Worm (Caenorhabditis elegans) whole organism, dauer: ENCODE data around the gene bus-19.
"Not testable (repeated sequence)": the region's sequence is repeated elsewhere in the genome, so short reads cannot be mapped to it uniquely, and the experiment has no call there.

Experiments used
- unc-62 ChIP-seq: sonication (generic microtip); optimal IDR thresholded peaks from 2 replicates; lab custom pipeline; 2017; ENCODE audit warnings: missing biosample characterization, missing genetic modification reagents, missing genetic modification characterization

The bus-19 gene

ce11 chrV:12871753-12872152, at the start of gene bus-19:
Gene bus-19 (plus strand): TSS chrV:12872053.
- TF ChIP-seq unc-62 (GFP tag; lab: Kevin White, UChicago), result no peak

- no peak for TF ChIP-seq unc-62 (GFP tag; lab: Kevin White, UChicago)
Measured at ce11 chrV:12822065-12822464, 49.8 kb upstream of the bus-19 start.

ce11 chrV:12824777-12825176, 47.1 kb upstream of the bus-19 start, which contains the start of gene ugt-16:
Gene ugt-16 (plus strand): TSS chrV:12825024.
- no peak for TF ChIP-seq unc-62 (GFP tag; lab: Kevin White, UChicago)

ce11 chrV:12827219-12827618, 44.6 kb upstream of the bus-19 start, which contains the start of gene ugt-15:
Gene ugt-15 (plus strand): TSS chrV:12827519.
- no peak for TF ChIP-seq unc-62 (GFP tag; lab: Kevin White, UChicago)

- no peak for TF ChIP-seq unc-62 (GFP tag; lab: Kevin White, UChicago)
Measured at ce11 chrV:12835388-12835787, 36.5 kb upstream of the bus-19 start, which contains the start of gene C44H9.4. Gene C44H9.4 (plus strand): TSS chrV:12835688.

ce11 chrV:12844748-12845147, 27.1 kb upstream of the bus-19 start:
- no peak for TF ChIP-seq unc-62 (GFP tag; lab: Kevin White, UChicago)

- no peak for TF ChIP-seq unc-62 (GFP tag; lab: Kevin White, UChicago)
Measured at ce11 chrV:12845247-12845646, 26.6 kb upstream of the bus-19 start, which contains the start of gene C44H9.6. Gene C44H9.6 (minus strand): TSS chrV:12845347.

ce11 chrV:12849736-12850135, 22.1 kb upstream of the bus-19 start, which contains the start of gene C44H9.5:
Gene C44H9.5 (minus strand): TSS chrV:12849864.
- TF ChIP-seq unc-62 (GFP tag; lab: Kevin White, UChicago), result no peak

- TF ChIP-seq unc-62 (GFP tag; lab: Kevin White, UChicago), result no peak
Measured at ce11 chrV:12852355-12852754, 19.5 kb upstream of the bus-19 start.

- TF ChIP-seq unc-62 (GFP tag; lab: Kevin White, UChicago), result no peak
Measured at ce11 chrV:12854766-12855165, 17.1 kb upstream of the bus-19 start, which contains the start of gene C44H9.7. Gene C44H9.7 (minus strand): TSS chrV:12854866.

ce11 chrV:12859144-12859543, 12.7 kb upstream of the bus-19 start, which contains the start of gene anp-1:
Gene anp-1 (plus strand): TSS chrV:12859444.
- TF ChIP-seq unc-62 (GFP tag; lab: Kevin White, UChicago), result no peak

ce11 chrV:12865615-12866014, 6.2 kb upstream of the bus-19 start, which contains the start of gene T07F10.5:
Gene T07F10.5 (plus strand): TSS chrV:12865915.
- TF ChIP-seq unc-62 (GFP tag; lab: Kevin White, UChicago), result not testable (repeated sequence)

ce11 chrV:12867997-12868396, 3.9 kb upstream of the bus-19 start, which contains the start of gene nspg-1:
Gene nspg-1 (minus strand): TSS chrV:12868097.
- TF ChIP-seq unc-62 (GFP tag; lab: Kevin White, UChicago), result no peak

ce11 chrV:12869948-12870347, 1.9 kb upstream of the bus-19 start, which contains the start of gene T07F10.3:
Gene T07F10.3 (minus strand): TSS chrV:12870045.
- TF ChIP-seq unc-62 (GFP tag; lab: Kevin White, UChicago), result no peak

ce11 chrV:12870740-12871139, 1.1 kb upstream of the bus-19 start:
- no peak for TF ChIP-seq unc-62 (GFP tag; lab: Kevin White, UChicago)

- TF ChIP-seq unc-62 (GFP tag; lab: Kevin White, UChicago), result no peak
Measured at ce11 chrV:12875850-12876249, 4.0 kb downstream of the bus-19 start.

ce11 chrV:12876708-12877107, 4.9 kb downstream of the bus-19 start:
- TF ChIP-seq unc-62 (GFP tag; lab: Kevin White, UChicago), result no peak
